Fruit fly (Drosophila melanogaster): ENCODE data around the gene CG7099.

Gene CG7099

dm6 chr2L:13414525-13415481, 27.4 kb downstream of the CG7099 start, which contains the start of the genes CG16956, CG42784 and CG43850 (continued):
- TF ChIP-seq CG31224 (GFP tag; IDR thresholded peaks at IDR 0.05) (peak; percentile 25; the same call in 1 of the 2 replicates), CG1603 (tag; optimal IDR thresholded peaks at IDR 0.05) (peak; percentile 50), CG3407 (GFP tag; optimal IDR thresholded peaks at IDR 0.05) (no peak), ken (GFP tag; IDR thresholded peaks at IDR 0.05) (no peak), ato (GFP tag; IDR thresholded peaks at IDR 0.05; ENCODE audit: partially characterized antibody) (no peak), YL-1 (GFP tag; optimal IDR thresholded peaks at IDR 0.05) (peak; percentile 55), GATAe (GFP tag; conservative IDR thresholded peaks at IDR 0.05) (no peak), CG2875 (GFP tag; optimal IDR thresholded peaks at IDR 0.05) (no peak), CG14667 (GFP tag; IDR thresholded peaks at IDR 0.05) (no peak), NK7.1 (GFP tag; optimal IDR thresholded peaks at IDR 0.05) (no peak), hbn (GFP tag; IDR thresholded peaks at IDR 0.05; ENCODE audit: partially characterized antibody) (no peak), Ptx1 (GFP tag; IDR thresholded peaks at IDR 0.05) (no peak), CG11695 (GFP tag; IDR thresholded peaks at IDR 0.05) (peak; percentile 20; the same call in 1 of the 3 replicates), inv (GFP tag; IDR thresholded peaks at IDR 0.05; ENCODE audit: partially characterized antibody) (no peak), btn (GFP tag; optimal IDR thresholded peaks at IDR 0.05) (no peak), tgo (GFP tag; IDR thresholded peaks at IDR 0.05) (no peak; the same call in 2 of the 3 replicates), CG1647 (GFP tag; optimal IDR thresholded peaks at IDR 0.05) (no peak), dpn (GFP tag; optimal IDR thresholded peaks at IDR 0.05) (peak in 1 of 2 experiments; percentile 1), CG5953 (GFP tag; IDR thresholded peaks at IDR 0.05) (no peak), B-H2 (GFP tag; optimal IDR thresholded peaks at IDR 0.05) (peak; percentile 85), tx (GFP tag; optimal IDR thresholded peaks at IDR 0.05) (no peak), CG15601 (tag; optimal IDR thresholded peaks at IDR 0.05) (no peak), lov (optimal IDR thresholded peaks at IDR 0.05) (no peak), lov (GFP tag; IDR thresholded peaks at IDR 0.05) (peak; percentile 53; the same call in 1 of the 3 replicates), Chrac-16 (GFP tag; optimal IDR thresholded peaks at IDR 0.05) (no peak), Eip74EF (GFP tag; optimal IDR thresholded peaks at IDR 0.05) (no peak), H15 (GFP tag; IDR thresholded peaks at IDR 0.05) (no peak), CG9817 (tag; optimal IDR thresholded peaks at IDR 0.05) (peak; percentile 44), CG2116 (GFP tag; optimal IDR thresholded peaks at IDR 0.05) (peak; percentile 40), Poxn (GFP tag; IDR thresholded peaks at IDR 0.05) (no peak), Optix (GFP tag; IDR thresholded peaks at IDR 0.05) (no peak), CG9437 (GFP tag; optimal IDR thresholded peaks at IDR 0.05) (peak; percentile 30), HLH54F (GFP tag; optimal IDR thresholded peaks at IDR 0.05) (no peak), gro (GFP tag; optimal IDR thresholded peaks at IDR 0.05) (peak; percentile 5), grn (GFP tag; optimal IDR thresholded peaks at IDR 0.05) (peak; percentile 1), Nf-YB (GFP tag; optimal IDR thresholded peaks at IDR 0.05) (peak; percentile 18), Bteb2 (GFP tag; optimal IDR thresholded peaks at IDR 0.05) (no peak), org-1 (GFP tag; optimal IDR thresholded peaks at IDR 0.05) (peak; percentile 68), CG10274 (GFP tag; optimal IDR thresholded peaks at IDR 0.05) (peak; percentile 23), CG34422 (GFP tag; IDR thresholded peaks at IDR 0.05) (no peak), CG4328 (GFP tag; optimal IDR thresholded peaks at IDR 0.05) (peak; percentile 63), Dll (GFP tag; IDR thresholded peaks at IDR 0.05; ENCODE audit: partially characterized antibody) (no peak), vnd (GFP tag; IDR thresholded peaks at IDR 0.05; ENCODE audit: partially characterized antibody) (no peak), pfk (GFP tag; optimal IDR thresholded peaks at IDR 0.05) (peak; percentile 58), MBD-R2 (GFP tag; IDR thresholded peaks at IDR 0.05) (no peak), insv (GFP tag; optimal IDR thresholded peaks at IDR 0.05) (peak in 1 of 2 experiments; percentile 49), tll (GFP tag; optimal IDR thresholded peaks at IDR 0.05) (no peak), NfI (GFP tag; optimal IDR thresholded peaks at IDR 0.05) (peak; percentile 80)

All from whole organism, embryonic.